Worm (Caenorhabditis elegans): ENCODE results near the gene mog-5.

The mog-5 gene

DNA sequence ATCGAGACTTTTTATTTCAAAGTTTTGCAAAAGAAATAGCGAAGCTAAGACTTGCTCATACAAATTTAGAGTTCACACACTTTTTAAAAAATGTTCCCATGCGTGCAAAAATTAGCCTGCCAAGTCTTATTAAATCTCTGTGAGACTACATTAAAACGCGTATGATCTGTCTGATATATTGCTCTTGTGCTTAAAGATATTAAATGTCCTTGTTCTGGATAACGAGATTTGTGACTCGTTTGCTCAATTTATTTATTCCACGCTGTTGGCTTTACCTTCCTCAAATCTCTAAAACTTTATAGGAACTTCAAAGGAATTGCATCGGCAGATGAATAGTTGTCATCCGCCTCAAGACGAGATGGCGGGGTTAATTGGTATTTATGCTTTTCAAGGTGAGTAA is 44.0 kb upstream of the mog-5 start, which contains the start of gene srg-69:
Gene srg-69, plus strand, starts transcription at position 301 of the 400 bp plus-strand sequence.
- TF ChIP-seq ceh-39 (tag; optimal IDR thresholded peaks at IDR 0.05): no peak
- TF ChIP-seq mab-5 (tag; optimal IDR thresholded peaks at IDR 0.05): no peak
- no peak for TF ChIP-seq ztf-11 (tag; optimal IDR thresholded peaks at IDR 0.05)
- TF ChIP-seq sem-2 (GFP tag; optimal IDR thresholded peaks at IDR 0.05): no peak
- no peak for TF ChIP-seq tbx-8 (GFP tag; optimal IDR thresholded peaks at IDR 0.05)
- no peak for TF ChIP-seq mep-1 (tag; optimal IDR thresholded peaks at IDR 0.05)
- TF ChIP-seq sptf-1 (tag; optimal IDR thresholded peaks at IDR 0.05): no peak
- no peak for TF ChIP-seq mls-2 (tag; optimal IDR thresholded peaks at IDR 0.05)

DNA sequence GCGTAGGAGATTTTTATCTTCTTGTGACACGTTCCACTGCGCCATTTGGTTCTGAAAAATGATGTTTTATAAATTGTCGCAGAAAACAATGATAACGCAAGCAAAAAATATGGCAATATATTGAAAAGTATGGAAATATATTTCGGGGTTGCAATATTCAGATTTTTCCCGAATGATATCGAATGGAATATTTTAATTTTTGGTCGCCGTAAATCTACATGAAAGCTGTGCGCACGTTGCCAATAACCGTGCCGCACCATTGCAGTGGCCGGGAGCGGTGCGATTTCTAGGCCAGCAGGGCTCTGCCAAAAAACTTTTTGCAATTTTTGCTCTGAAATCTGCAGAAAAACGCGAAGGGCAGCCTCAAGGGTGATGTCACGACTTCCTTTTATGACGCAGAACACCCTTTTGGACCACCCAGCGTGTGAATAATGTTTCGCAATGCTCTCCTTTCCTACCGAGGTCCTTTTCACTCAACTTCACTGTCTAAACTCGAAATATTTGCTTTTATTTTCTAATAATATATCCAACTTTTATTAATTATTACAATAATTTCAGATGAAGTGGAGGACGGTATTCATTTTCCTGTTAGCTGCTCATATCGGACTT is 41.1 kb upstream of the mog-5 start, which contains the start of the genes F09E5.11 and bmy-1:
Gene F09E5.11, minus strand, starts transcription at position 51 of the 609 bp plus-strand sequence.
Gene bmy-1, plus strand, starts transcription at position 559 of the 609 bp plus-strand sequence.
- TF ChIP-seq elt-3 (tag; optimal IDR thresholded peaks at IDR 0.05) (no peak), ham-2 (GFP tag; optimal IDR thresholded peaks at IDR 0.05) (peak; percentile 1), blmp-1 (tag; optimal IDR thresholded peaks at IDR 0.05) (no peak), sptf-1 (tag; optimal IDR thresholded peaks at IDR 0.05) (peak; percentile 79), bed-3 (GFP tag; optimal IDR thresholded peaks at IDR 0.05) (no peak), lin-13 (tag; optimal IDR thresholded peaks at IDR 0.05) (peak; percentile 46), lsy-2 (tag; optimal IDR thresholded peaks at IDR 0.05) (peak; percentile 52), cnd-1 (tag; optimal IDR thresholded peaks at IDR 0.05) (peak; percentile 60), ceh-83 (GFP tag; optimal IDR thresholded peaks at IDR 0.05) (peak; percentile 43), elt-1 (tag; optimal IDR thresholded peaks at IDR 0.05; ENCODE audit: borderline replicate concordance, insufficient read depth) (no peak), nhr-76 (tag; optimal IDR thresholded peaks at IDR 0.05) (no peak), ceh-43 (GFP tag; optimal IDR thresholded peaks at IDR 0.05) (peak; percentile 4), snpc-4 (tag; optimal IDR thresholded peaks at IDR 0.05) (no peak), unc-120 (tag; optimal IDR thresholded peaks at IDR 0.05; ENCODE audit: poor library complexity, severe bottlenecking) (peak; percentile 2), hlh-1 (tag; optimal IDR thresholded peaks at IDR 0.05) (peak; percentile 4), zip-8 (tag; optimal IDR thresholded peaks at IDR 0.05) (no peak), flh-1 (GFP tag; optimal IDR thresholded peaks at IDR 0.05) (no peak), M03D4.4 (tag; optimal IDR thresholded peaks at IDR 0.05) (peak; percentile 3), unc-39 (tag; optimal IDR thresholded peaks at IDR 0.05) (no peak), ztf-11 (tag; optimal IDR thresholded peaks at IDR 0.05) (peak; percentile 2), ces-1 (GFP tag; optimal IDR thresholded peaks at IDR 0.05) (peak; percentile 48), nhr-28 (tag; optimal IDR thresholded peaks at IDR 0.05) (no peak), pha-4 (tag; optimal IDR thresholded peaks at IDR 0.05) (peak; percentile 5), mep-1 (tag; optimal IDR thresholded peaks at IDR 0.05) (peak; percentile 67), mls-2 (tag; optimal IDR thresholded peaks at IDR 0.05) (peak; percentile 56), nhr-237 (tag; optimal IDR thresholded peaks at IDR 0.05) (peak; percentile 31), nhr-12 (tag; optimal IDR thresholded peaks at IDR 0.05) (no peak), lin-32 (GFP tag; optimal IDR thresholded peaks at IDR 0.05) (no peak), sem-2 (GFP tag; optimal IDR thresholded peaks at IDR 0.05) (no peak), unc-62 (GFP tag; optimal IDR thresholded peaks at IDR 0.05) (no peak), nhr-2 (tag; optimal IDR thresholded peaks at IDR 0.05) (no peak), ceh-39 (tag; optimal IDR thresholded peaks at IDR 0.05) (no peak), mab-5 (tag; optimal IDR thresholded peaks at IDR 0.05) (no peak), tbx-8 (GFP tag; optimal IDR thresholded peaks at IDR 0.05) (no peak), drap-1 (GFP tag; optimal IDR thresholded peaks at IDR 0.05) (peak; percentile 57)

DNA sequence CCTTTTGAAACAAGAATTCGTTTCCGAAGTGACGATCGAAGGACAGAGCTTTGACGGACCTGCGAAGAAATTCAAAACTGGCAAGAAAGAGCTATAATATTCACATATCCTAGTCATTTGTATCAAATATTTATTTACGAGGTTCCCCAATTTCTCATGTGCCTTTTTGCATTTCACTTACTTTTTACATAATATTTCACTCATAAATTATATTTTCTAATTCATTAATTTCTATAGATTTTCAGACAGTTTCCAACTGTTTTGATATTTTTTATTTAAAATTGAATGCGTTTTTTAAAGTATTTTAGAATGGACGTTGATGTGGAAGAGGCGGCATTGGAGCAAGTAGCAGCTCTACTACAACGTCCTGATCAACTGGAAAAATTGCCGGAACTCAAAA is 40.1 kb upstream of the mog-5 start, which contains the start of gene sec-6:
Gene sec-6, plus strand, starts transcription at position 301 of the 400 bp plus-strand sequence.
- TF ChIP-seq drap-1 (GFP tag; optimal IDR thresholded peaks at IDR 0.05) (no peak), tbx-8 (GFP tag; optimal IDR thresholded peaks at IDR 0.05) (no peak), nhr-237 (tag; optimal IDR thresholded peaks at IDR 0.05) (no peak), sem-2 (GFP tag; optimal IDR thresholded peaks at IDR 0.05) (no peak), lin-32 (GFP tag; optimal IDR thresholded peaks at IDR 0.05) (no peak), mab-5 (tag; optimal IDR thresholded peaks at IDR 0.05) (no peak), flh-1 (GFP tag; optimal IDR thresholded peaks at IDR 0.05) (no peak), M03D4.4 (tag; optimal IDR thresholded peaks at IDR 0.05) (no peak), blmp-1 (tag; optimal IDR thresholded peaks at IDR 0.05) (no peak), lsy-2 (tag; optimal IDR thresholded peaks at IDR 0.05) (no peak)

Data from whole organism, mixed stage, embryonic.